Fruit fly (Drosophila melanogaster) whole organism, wandering third instar larva: Measurements from ENCODE around the gene nom.

Experiments used
- Abd-B ChIP-seq: fragments of >200 bp; optimal IDR thresholded peaks from 2 replicates; lab custom pipeline; 2017; ENCODE audit warnings: missing biosample characterization, missing genetic modification characterization
- CG32264 ChIP-seq: fragments of 200-800 bp; sonication (Bioruptor generic); optimal IDR thresholded peaks from 2 replicates; lab custom pipeline; 2016; ENCODE audit warnings: missing biosample characterization, missing genetic modification characterization
- CG9705 ChIP-seq: fragments of 200-800 bp; sonication (Bioruptor generic); optimal IDR thresholded peaks from 2 replicates; lab custom pipeline; 2018; ENCODE audit warnings: missing biosample characterization, mild to moderate bottlenecking, missing genetic modification characterization
- Dfd ChIP-seq: fragments of >200 bp; optimal IDR thresholded peaks from 2 replicates; lab custom pipeline; 2017; ENCODE audit warnings: missing biosample characterization, missing genetic modification characterization
- Dif ChIP-seq: fragments of 200-275, 200-300 bp; sonication (Bioruptor generic); optimal IDR thresholded peaks from 2 replicates; lab custom pipeline; 2018; ENCODE audit warnings: missing biosample characterization, missing genetic modification characterization; ENCODE audit not compliant: partially characterized antibody
- GATAd ChIP-seq: sonication (Bioruptor generic); optimal IDR thresholded peaks from 2 replicates; lab custom pipeline; 2016; ENCODE audit warnings: missing biosample characterization, missing genetic modification characterization
- HLH106 ChIP-seq: fragments of 200-800 bp; optimal IDR thresholded peaks from 3 replicates; lab custom pipeline; 2019; ENCODE audit warnings: missing biosample characterization, mild to moderate bottlenecking, missing genetic modification characterization, moderate library complexity
- Hnf4 ChIP-seq: fragments of 200-800 bp; sonication (Bioruptor generic); optimal IDR thresholded peaks from 2 replicates; lab custom pipeline; 2016; ENCODE audit warnings: missing biosample characterization, mild to moderate bottlenecking, missing genetic modification characterization
- Hr78 ChIP-seq: fragments of >200 bp; optimal IDR thresholded peaks from 2 replicates; lab custom pipeline; 2017; ENCODE audit warnings: missing biosample characterization, missing genetic modification characterization
- Hr83 ChIP-seq: fragments of 200-300 bp; sonication (Bioruptor generic); optimal IDR thresholded peaks from 2 replicates; lab custom pipeline; 2016; ENCODE audit warnings: missing biosample characterization, mild to moderate bottlenecking, missing genetic modification characterization, moderate library complexity; ENCODE audit not compliant: poor library complexity, severe bottlenecking
- Jra ChIP-seq: sonication (Bioruptor generic); optimal IDR thresholded peaks from 2 replicates; lab custom pipeline; 2016; ENCODE audit warnings: missing biosample characterization, missing genetic modification characterization
- Mio ChIP-seq: sonication (Bioruptor generic); optimal IDR thresholded peaks from 2 replicates; lab custom pipeline; 2016; ENCODE audit warnings: missing biosample characterization, missing genetic modification characterization
- Myc ChIP-seq: fragments of >200 bp; optimal IDR thresholded peaks from 2 replicates; lab custom pipeline; 2017
- N ChIP-seq: fragments of >200 bp; optimal IDR thresholded peaks from 2 replicates; lab custom pipeline; 2018; ENCODE audit warnings: missing biosample characterization, missing external identifiers, missing genetic modification characterization
- OdsH ChIP-seq: fragments of 200-800 bp; sonication (Bioruptor generic); optimal IDR thresholded peaks from 2 replicates; lab custom pipeline; 2016; ENCODE audit warnings: missing biosample characterization, mild to moderate bottlenecking, missing genetic modification characterization
- Rel ChIP-seq, 2 experiments: fragments of 200-800 bp; sonication (Bioruptor generic) in 1 of 2; optimal IDR thresholded peaks; 2 replicates in 1 of 2; 3 replicates in 1 of 2; lab custom pipeline; 2016 to 2019; ENCODE audit warnings: mild to moderate bottlenecking in 2 of 2, missing biosample characterization in 2 of 2, missing genetic modification characterization in 2 of 2, moderate library complexity in 1 of 2
- Sp1 ChIP-seq: fragments of 200-800 bp; sonication (Bioruptor generic); optimal IDR thresholded peaks from 3 replicates; lab custom pipeline; 2019; ENCODE audit warnings: missing biosample characterization, mild to moderate bottlenecking, missing genetic modification characterization, moderate library complexity
- Vsx2 ChIP-seq: fragments of 200-300, 225-300 bp; sonication (Bioruptor generic); optimal IDR thresholded peaks from 2 replicates; lab custom pipeline; 2018; ENCODE audit warnings: missing biosample characterization, missing genetic modification characterization; ENCODE audit not compliant: partially characterized antibody
- br ChIP-seq: fragments of 200-800 bp; sonication (Bioruptor generic); optimal IDR thresholded peaks from 2 replicates; lab custom pipeline; 2016; ENCODE audit warnings: missing biosample characterization, missing genetic modification characterization
- dl ChIP-seq, 2 experiments: fragments of 175-275, 200-275 bp in 1 of 2; fragments of 200-275 bp in 1 of 2; sonication (Bioruptor generic); optimal IDR thresholded peaks; lab custom pipeline; 2018; ENCODE audit warnings: mild to moderate bottlenecking in 2 of 2, missing biosample characterization in 2 of 2, missing genetic modification characterization in 2 of 2, moderate library complexity in 2 of 2; ENCODE audit not compliant: partially characterized antibody in 2 of 2, insufficient read depth in 1 of 2
- dmrt93B ChIP-seq: fragments of 200-800 bp; sonication (Bioruptor generic); optimal IDR thresholded peaks from 2 replicates; lab custom pipeline; 2018; ENCODE audit warnings: missing biosample characterization, mild to moderate bottlenecking, missing genetic modification characterization
- dsf ChIP-seq: sonication (Bioruptor generic); optimal IDR thresholded peaks from 2 replicates; lab custom pipeline; 2016; ENCODE audit warnings: missing biosample characterization, missing genetic modification characterization, borderline replicate concordance
- ey ChIP-seq: fragments of 200-800 bp; sonication (Bioruptor generic); optimal IDR thresholded peaks from 2 replicates; lab custom pipeline; 2016; ENCODE audit warnings: missing biosample characterization, missing genetic modification characterization
- foxo ChIP-seq, 2 experiments: fragments of 200-800 bp; sonication (Bioruptor generic); optimal IDR thresholded peaks; 2 replicates in 1 of 2; 3 replicates in 1 of 2; lab custom pipeline; 2016 to 2017; ENCODE audit warnings: missing biosample characterization in 2 of 2, missing genetic modification characterization in 2 of 2
- fru ChIP-seq: fragments of 200-800 bp; sonication (Bioruptor generic); optimal IDR thresholded peaks from 3 replicates; lab custom pipeline; 2016; ENCODE audit warnings: missing biosample characterization, mild to moderate bottlenecking, missing genetic modification characterization
- h ChIP-seq: fragments of 200-800 bp; sonication (Bioruptor generic); optimal IDR thresholded peaks from 3 replicates; lab custom pipeline; 2016; ENCODE audit warnings: missing biosample characterization, mild to moderate bottlenecking, missing genetic modification characterization
- jim ChIP-seq: fragments of 175-275, 200-325 bp; sonication (Bioruptor generic); optimal IDR thresholded peaks from 2 replicates; lab custom pipeline; 2016; ENCODE audit warnings: missing biosample characterization, mild to moderate bottlenecking, missing genetic modification characterization
- lola ChIP-seq: fragments of >200 bp; optimal IDR thresholded peaks from 2 replicates; lab custom pipeline; 2017; ENCODE audit warnings: missing biosample characterization, missing genetic modification characterization
- pan ChIP-seq: fragments of >200 bp; optimal IDR thresholded peaks from 2 replicates; lab custom pipeline; 2017
- psq ChIP-seq: fragments of 200-800 bp; sonication (Bioruptor generic); optimal IDR thresholded peaks from 3 replicates; lab custom pipeline; 2017; ENCODE audit warnings: missing biosample characterization, mild to moderate bottlenecking, missing genetic modification characterization, moderate library complexity
- rgr ChIP-seq: fragments of 200-800 bp; sonication (Bioruptor generic); optimal IDR thresholded peaks from 3 replicates; lab custom pipeline; 2016; ENCODE audit warnings: missing biosample characterization, mild to moderate bottlenecking, missing genetic modification characterization
- sage ChIP-seq: fragments of 200-800 bp; sonication (Bioruptor generic); optimal IDR thresholded peaks from 2 replicates; lab custom pipeline; 2016; ENCODE audit warnings: missing biosample characterization, mild to moderate bottlenecking, missing genetic modification characterization
- usp ChIP-seq: fragments of >200 bp; optimal IDR thresholded peaks from 2 replicates; lab custom pipeline; 2017; ENCODE audit warnings: missing biosample characterization, missing genetic modification characterization
- woc ChIP-seq: sonication (Bioruptor generic); optimal IDR thresholded peaks from 2 replicates; lab custom pipeline; 2016; ENCODE audit warnings: missing biosample characterization, mild to moderate bottlenecking, missing genetic modification characterization

Gene nom

dm6 chr3R:8721071-8721470, 1.9 kb upstream of the nom start, which contains the start of gene CG8136:
TSS of gene CG8136 (plus strand) at chr3R:8721371.
- no peak for TF ChIP-seq CG32264 (GFP tag; lab: Kevin White, UChicago)
- TF ChIP-seq CG9705 (GFP tag; lab: Kevin White, UChicago) = no peak
- no peak for TF ChIP-seq usp (GFP tag; lab: Kevin White, UChicago)
- TF ChIP-seq br = no peak
- TF ChIP-seq lola (GFP tag; lab: Kevin White, UChicago) = no peak
- no peak for TF ChIP-seq woc (GFP tag; lab: Kevin White, UChicago)
- no peak for TF ChIP-seq foxo (GFP tag; optimal IDR thresholded peaks at IDR 0.05; lab: Kevin White, UChicago)
- no peak for TF ChIP-seq Jra (GFP tag; lab: Kevin White, UChicago)
- no peak for TF ChIP-seq HLH106 (tag; lab: Kevin White, UChicago)
- no peak for TF ChIP-seq OdsH
- TF ChIP-seq ey = no peak
- no peak for TF ChIP-seq rgr (GFP tag; lab: Kevin White, UChicago)
- no peak for TF ChIP-seq Myc (lab: Kevin White, UChicago)
- no peak for TF ChIP-seq psq
- TF ChIP-seq Hr78 (GFP tag; lab: Kevin White, UChicago) = no peak
- no peak for TF ChIP-seq Hr83 (GFP tag; lab: Kevin White, UChicago)
- no peak for TF ChIP-seq dsf (GFP tag; lab: Kevin White, UChicago)
- TF ChIP-seq sage (GFP tag; lab: Kevin White, UChicago) = no peak
- no peak for TF ChIP-seq Vsx2 (GFP tag; lab: Kevin White, UChicago)

- TF ChIP-seq HLH106 (tag; lab: Kevin White, UChicago) (no peak), N (GFP tag; lab: Kevin White, UChicago) (no peak), Myc (lab: Kevin White, UChicago) (no peak), Mio (no peak), Sp1 (GFP tag; lab: Kevin White, UChicago) (no peak)
These were observed 2.2 kb downstream of the nom start, which contains the start of gene ouib for dm6 chr3R:8725179-8725578. TSS of gene ouib (plus strand) at chr3R:8725479.

- TF ChIP-seq pan (lab: Kevin White, UChicago) (no peak), GATAd (GFP tag; lab: Kevin White, UChicago) (no peak), Hr83 (GFP tag; lab: Kevin White, UChicago) (peak; percentile 79), OdsH (peak; percentile 1), N (GFP tag; lab: Kevin White, UChicago) (no peak), ey (peak; percentile 18), Rel (GFP tag; optimal IDR thresholded peaks at IDR 0.05; lab: Kevin White, UChicago) (no peak), Rel (tag; optimal IDR thresholded peaks at IDR 0.05; lab: Kevin White, UChicago) (peak; percentile 97)
These were observed 3.7 kb downstream of the nom start, which contains the start of gene CG8159 for dm6 chr3R:8726632-8727031. TSS of gene CG8159 (plus strand) at chr3R:8726854.

- TF ChIP-seq Rel (GFP tag; optimal IDR thresholded peaks at IDR 0.05; lab: Kevin White, UChicago) (no peak), Rel (tag; optimal IDR thresholded peaks at IDR 0.05; lab: Kevin White, UChicago) (no peak), rgr (GFP tag; lab: Kevin White, UChicago) (no peak), lola (GFP tag; lab: Kevin White, UChicago) (no peak), foxo (GFP tag; optimal IDR thresholded peaks at IDR 0.05; lab: Kevin White, UChicago) (no peak)
- TF ChIP-seq, all 38 proteins: peak for 0
These were observed 6.6 kb downstream of the nom start, which contains the start of gene ranshi for dm6 chr3R:8729542-8729941. TSS of gene ranshi (minus strand) at chr3R:8729693.

dm6 chr3R:8731597-8732263, 8.8 kb downstream of the nom start, which contains the start of the genes M1BP and CG8202:
TSS of gene M1BP (minus strand) at chr3R:8731698.
TSS of gene CG8202 (plus strand) at chr3R:8732091.
- TF ChIP-seq Jra (GFP tag; lab: Kevin White, UChicago) (peak; percentile 44), Hnf4 (GFP tag; lab: Kevin White, UChicago) (peak; percentile 70), HLH106 (tag; lab: Kevin White, UChicago) (peak; percentile 91), rgr (GFP tag; lab: Kevin White, UChicago) (peak; percentile 86), Mio (peak; percentile 44), Rel (GFP tag; optimal IDR thresholded peaks at IDR 0.05; lab: Kevin White, UChicago) (no peak), Rel (tag; optimal IDR thresholded peaks at IDR 0.05; lab: Kevin White, UChicago) (peak; percentile 65), dsf (GFP tag; lab: Kevin White, UChicago) (peak; percentile 35), dmrt93B (GFP tag; lab: Kevin White, UChicago) (peak; percentile 87), h (GFP tag; lab: Kevin White, UChicago) (peak; percentile 74), Sp1 (GFP tag; lab: Kevin White, UChicago) (peak; percentile 92), jim (peak; percentile 32), Myc (lab: Kevin White, UChicago) (peak; percentile 42), dl (GFP tag; optimal IDR thresholded peaks at IDR 0.05; lab: Kevin White, UChicago; ENCODE audit: insufficient read depth in 1 of 2, partially characterized antibody in 2 of 2) (no peak), foxo (GFP tag; optimal IDR thresholded peaks at IDR 0.05; lab: Kevin White, UChicago) (peak in 1 of 2 experiments; percentile 89), Dif (GFP tag; lab: Kevin White, UChicago) (no peak), pan (lab: Kevin White, UChicago) (no peak), sage (GFP tag; lab: Kevin White, UChicago) (peak; percentile 41), ey (peak; percentile 59), woc (GFP tag; lab: Kevin White, UChicago) (peak; percentile 63), CG9705 (GFP tag; lab: Kevin White, UChicago) (peak; percentile 78), Hr83 (GFP tag; lab: Kevin White, UChicago) (peak; percentile 58), OdsH (peak; percentile 83), Abd-B (GFP tag; lab: Kevin White, UChicago) (no peak), fru (GFP tag; lab: Kevin White, UChicago) (peak; percentile 75), br (peak; percentile 64), Hr78 (GFP tag; lab: Kevin White, UChicago) (no peak), Dfd (GFP tag; lab: Kevin White, UChicago) (no peak), Vsx2 (GFP tag; lab: Kevin White, UChicago) (no peak), psq (peak; percentile 88)
